Fruit fly (Drosophila melanogaster): ENCODE data around the gene CG34376.
A peak's percentile ranks its signal among the peaks of the same experiment; 100 is the strongest.

CG34376 gene

dm6 chr3R:22487037-22487492 lies 39.2 kb downstream of the CG34376 start, which contains the start of gene Pfdn5 (continued):
- no peak for TF ChIP-seq CG5180 (GFP tag; optimal IDR thresholded peaks at IDR 0.05)
- TF ChIP-seq CG2678 (tag; optimal IDR thresholded peaks at IDR 0.05): no peak
- no peak for TF ChIP-seq sc (optimal IDR thresholded peaks at IDR 0.05)
- TF ChIP-seq sc (GFP tag; optimal IDR thresholded peaks at IDR 0.05): no peak
- no peak for TF ChIP-seq Vsx1 (GFP tag; optimal IDR thresholded peaks at IDR 0.05)
- no peak for TF ChIP-seq ken (GFP tag; IDR thresholded peaks at IDR 0.05)
- TF ChIP-seq emc (GFP tag; optimal IDR thresholded peaks at IDR 0.05): no peak
- TF ChIP-seq CG15696 (tag; optimal IDR thresholded peaks at IDR 0.05): no peak
- no peak for TF ChIP-seq CG12942 (GFP tag; optimal IDR thresholded peaks at IDR 0.05)
- TF ChIP-seq CG17359 (tag; optimal IDR thresholded peaks at IDR 0.05): no peak
- no peak for TF ChIP-seq NfI (GFP tag; optimal IDR thresholded peaks at IDR 0.05)
- no peak for TF ChIP-seq trh (GFP tag; optimal IDR thresholded peaks at IDR 0.05)
- peak; percentile 82 for TF ChIP-seq bbx (GFP tag; IDR thresholded peaks at IDR 0.05; ENCODE audit: partially characterized antibody)
- no peak for TF ChIP-seq usp (GFP tag; optimal IDR thresholded peaks at IDR 0.05)
- TF ChIP-seq BtbVII (GFP tag; optimal IDR thresholded peaks at IDR 0.05): no peak
- TF ChIP-seq lilli (GFP tag; optimal IDR thresholded peaks at IDR 0.05): no peak
- TF ChIP-seq Side (GFP tag; optimal IDR thresholded peaks at IDR 0.05): no peak
- peak; percentile 91 for TF ChIP-seq ato (GFP tag; IDR thresholded peaks at IDR 0.05; ENCODE audit: partially characterized antibody)
- no peak for TF ChIP-seq Chrac-16 (GFP tag; optimal IDR thresholded peaks at IDR 0.05)
- peak; percentile 91 for TF ChIP-seq nerfin-2 (GFP tag; IDR thresholded peaks at IDR 0.05; ENCODE audit: partially characterized antibody)
- TF ChIP-seq CG7357 (GFP tag; IDR thresholded peaks at IDR 0.05): no peak
- TF ChIP-seq sima (GFP tag; optimal IDR thresholded peaks at IDR 0.05): no peak
- 0 out of 2 replicates have a peak, but pooled peaks have one; percentile 37 for TF ChIP-seq rib (GFP tag; IDR thresholded peaks at IDR 0.05)
- no peak for TF ChIP-seq CG3163 (GFP tag; optimal IDR thresholded peaks at IDR 0.05)
- no peak for TF ChIP-seq Meics (GFP tag; optimal IDR thresholded peaks at IDR 0.05)
- TF ChIP-seq HLH54F (GFP tag; optimal IDR thresholded peaks at IDR 0.05): no peak
- no peak for TF ChIP-seq toy (GFP tag; IDR thresholded peaks at IDR 0.05)
- TF ChIP-seq CG11504 (tag; optimal IDR thresholded peaks at IDR 0.05): no peak
- TF ChIP-seq HLH3B (GFP tag; IDR thresholded peaks at IDR 0.05): no peak
- TF ChIP-seq CG18262 (tag; optimal IDR thresholded peaks at IDR 0.05): no peak
- no peak for TF ChIP-seq CG18619 (GFP tag; optimal IDR thresholded peaks at IDR 0.05)
- TF ChIP-seq jumu (GFP tag; optimal IDR thresholded peaks at IDR 0.05): no peak
- peak; percentile 80 for TF ChIP-seq Dll (GFP tag; IDR thresholded peaks at IDR 0.05; ENCODE audit: partially characterized antibody)
- TF ChIP-seq Ravus (GFP tag; IDR thresholded peaks at IDR 0.05): no peak
- no peak for TF ChIP-seq CG12071 (GFP tag; optimal IDR thresholded peaks at IDR 0.05)
- no peak for TF ChIP-seq CG17612 (GFP tag; IDR thresholded peaks at IDR 0.05)
- no peak for TF ChIP-seq CG10543 (GFP tag; optimal IDR thresholded peaks at IDR 0.05)
- TF ChIP-seq CG33213 (GFP tag; optimal IDR thresholded peaks at IDR 0.05): no peak
- peak; percentile 60 for TF ChIP-seq Sry-β (GFP tag; optimal IDR thresholded peaks at IDR 0.05)
- TF ChIP-seq CG10366 (GFP tag; IDR thresholded peaks at IDR 0.05): no peak
- TF ChIP-seq CG4282 (GFP tag; optimal IDR thresholded peaks at IDR 0.05): no peak
- TF ChIP-seq dpn (GFP tag; optimal IDR thresholded peaks at IDR 0.05): peak; percentile 13 to 18
- TF ChIP-seq ftz-f1 (GFP tag; optimal IDR thresholded peaks at IDR 0.05): peak; percentile 16
- no peak for TF ChIP-seq CG17328 (GFP tag; IDR thresholded peaks at IDR 0.05)
- no peak for TF ChIP-seq chif (GFP tag; optimal IDR thresholded peaks at IDR 0.05)
- no peak for TF ChIP-seq CG11723 (GFP tag; optimal IDR thresholded peaks at IDR 0.05)
- TF ChIP-seq chn (GFP tag; optimal IDR thresholded peaks at IDR 0.05): no peak
- peak; percentile 88 for TF ChIP-seq CG14860 (GFP tag; IDR thresholded peaks at IDR 0.05; ENCODE audit: partially characterized antibody)
- no peak for TF ChIP-seq lmd (GFP tag; IDR thresholded peaks at IDR 0.05)
- 0 out of 2 replicates have a peak, but pooled peaks have one; percentile 15 for TF ChIP-seq CG3847 (GFP tag; IDR thresholded peaks at IDR 0.05)
- no peak for TF ChIP-seq CG10654 (GFP tag; optimal IDR thresholded peaks at IDR 0.05)
- no peak for TF ChIP-seq wdn (GFP tag; IDR thresholded peaks at IDR 0.05)
